Worm (Caenorhabditis elegans) whole organism, mixed stage, embryonic: ENCODE data around the gene srx-56.

Source experiments
- cnd-1 ChIP-seq: fragments of 200-800 bp; sonication (Bioruptor generic); optimal IDR thresholded peaks from 2 replicates; lab custom pipeline; 2018; ENCODE audit warnings: mild to moderate bottlenecking, missing genetic modification characterization, missing compliant biosample characterization
- elt-3 ChIP-seq: fragments of 150-350 bp; optimal IDR thresholded peaks from 2 replicates; lab custom pipeline; 2014; ENCODE audit warnings: missing biosample characterization, missing genetic modification characterization
- nhr-12 ChIP-seq: fragments of 150-350 bp; optimal IDR thresholded peaks from 2 replicates; lab custom pipeline; 2014; ENCODE audit warnings: missing biosample characterization, missing genetic modification characterization
- nhr-237 ChIP-seq: fragments of 150-350 bp; optimal IDR thresholded peaks from 2 replicates; lab custom pipeline; 2014; ENCODE audit warnings: missing biosample characterization, missing genetic modification characterization
- unc-120 ChIP-seq: sonication (generic microtip); optimal IDR thresholded peaks from 2 replicates; lab custom pipeline; 2017; ENCODE audit warnings: missing genetic modification characterization, missing compliant biosample characterization; ENCODE audit not compliant: poor library complexity, severe bottlenecking
- unc-39 ChIP-seq: fragments of 150-350 bp; optimal IDR thresholded peaks from 2 replicates; lab custom pipeline; 2014; ENCODE audit warnings: missing biosample characterization, missing genetic modification characterization
- unc-62 ChIP-seq: fragments of 150-350 bp; optimal IDR thresholded peaks from 2 replicates; lab custom pipeline; 2014; ENCODE audit warnings: missing biosample characterization, missing genetic modification reagents, missing genetic modification characterization
- ztf-11 ChIP-seq: fragments of 150-350 bp; optimal IDR thresholded peaks from 2 replicates; lab custom pipeline; 2014; ENCODE audit warnings: missing biosample characterization, missing genetic modification characterization

ce11 chrV:7415780-7416428 lies 41.7 kb downstream of the srx-56 start, which contains the start of gene F18E3.13:
- TF ChIP-seq cnd-1 (no peak), nhr-237 (tag; lab: Kevin White, UChicago) (no peak), unc-120 (tag; lab: Kevin White, UChicago) (no peak), unc-39 (tag; lab: Kevin White, UChicago) (no peak), nhr-12 (tag; lab: Kevin White, UChicago) (no peak), ztf-11 (tag; lab: Kevin White, UChicago) (no peak), unc-62 (GFP tag; lab: Kevin White, UChicago) (peak; percentile 69), elt-3 (tag; lab: Kevin White, UChicago) (peak; percentile 22)
